Worm (Caenorhabditis elegans): Measurements from ENCODE around the gene vha-9.
A peak's percentile ranks its signal among the peaks of the same experiment; 100 is the strongest.

Gene vha-9

ce11 chrII:10350487-10350886 is 47.0 kb upstream of the vha-9 start, which contains the start of gene C07E3.9:
C07E3.9 (plus strand) TSS chrII:10350756.
- TF ChIP-seq bed-1 (GFP tag; IDR thresholded peaks at IDR 0.05) (no peak), ama-1 (optimal IDR thresholded peaks at IDR 0.05) (no peak), ama-1 (GFP tag; optimal IDR thresholded peaks at IDR 0.05) (no peak), dpff-1 (tag; optimal IDR thresholded peaks at IDR 0.05) (no peak), ceh-91 (GFP tag; IDR thresholded peaks at IDR 0.05) (no peak), athp-1 (tag; optimal IDR thresholded peaks at IDR 0.05) (no peak), F33H1.4 (GFP tag; IDR thresholded peaks at IDR 0.05) (no peak), unc-62 (GFP tag; optimal IDR thresholded peaks at IDR 0.05) (no peak), F37B4.10 (GFP tag; IDR thresholded peaks at IDR 0.05) (no peak), repo-1 (tag; optimal IDR thresholded peaks at IDR 0.05) (no peak), B0035.1 (tag; optimal IDR thresholded peaks at IDR 0.05) (no peak), F23B12.7 (tag; optimal IDR thresholded peaks at IDR 0.05; ENCODE audit: insufficient read depth) (no peak), Y53F4B.3 (GFP tag; IDR thresholded peaks at IDR 0.05) (no peak), F49E8.2 (tag; optimal IDR thresholded peaks at IDR 0.05; ENCODE audit: insufficient read depth) (no peak), ceh-40 (GFP tag; IDR thresholded peaks at IDR 0.05) (no peak), Y67H2A.10 (GFP tag; conservative IDR thresholded peaks at IDR 0.05) (no peak), egl-18 (GFP tag; IDR thresholded peaks at IDR 0.05) (no peak), rec-8 (tag; optimal IDR thresholded peaks at IDR 0.05) (no peak), sptf-2 (GFP tag; optimal IDR thresholded peaks at IDR 0.05) (no peak), lin-54 (GFP tag; optimal IDR thresholded peaks at IDR 0.05) (peak; percentile 79), ets-4 (GFP tag; optimal IDR thresholded peaks at IDR 0.05) (no peak), ztf-28 (GFP tag; IDR thresholded peaks at IDR 0.05) (no peak), C06A6.2 (GFP tag; conservative IDR thresholded peaks at IDR 0.05) (no peak), Y53G8AR.9 (GFP tag; conservative IDR thresholded peaks at IDR 0.05) (no peak), attf-3 (GFP tag; conservative IDR thresholded peaks at IDR 0.05) (peak; percentile 90), lin-35 (GFP tag; optimal IDR thresholded peaks at IDR 0.05) (peak in 1 of 3 experiments; percentile 58), nhr-120 (GFP tag; IDR thresholded peaks at IDR 0.05) (no peak), egl-44 (GFP tag; IDR thresholded peaks at IDR 0.05) (no peak), nfyb-1 (GFP tag; IDR thresholded peaks at IDR 0.05) (no peak), dpl-1 (GFP tag; optimal IDR thresholded peaks at IDR 0.05) (peak; percentile 66), Y79H2A.3 (GFP tag; conservative IDR thresholded peaks at IDR 0.05) (no peak), madf-10 (tag; optimal IDR thresholded peaks at IDR 0.05) (no peak), mxl-1 (tag; optimal IDR thresholded peaks at IDR 0.05) (no peak), efl-1 (GFP tag; optimal IDR thresholded peaks at IDR 0.05) (peak; percentile 53), attf-5 (GFP tag; optimal IDR thresholded peaks at IDR 0.05) (no peak), lag-1 (GFP tag; IDR thresholded peaks at IDR 0.05) (no peak), hrde-1 (tag; optimal IDR thresholded peaks at IDR 0.05; ENCODE audit: borderline replicate concordance) (no peak), pbrm-1 (GFP tag; IDR thresholded peaks at IDR 0.05) (no peak), tbx-9 (tag; optimal IDR thresholded peaks at IDR 0.05; ENCODE audit: borderline replicate concordance) (no peak), mes-4 (tag; optimal IDR thresholded peaks at IDR 0.05) (no peak), F10E7.11 (tag; optimal IDR thresholded peaks at IDR 0.05) (no peak)

ce11 chrII:10349915-10350314 is 46.4 kb upstream of the vha-9 start, which contains the start of gene stip-1:
stip-1 (minus strand) TSS chrII:10350012.
- no peak for TF ChIP-seq cebp-1 (GFP tag; IDR thresholded peaks at IDR 0.05)
- TF ChIP-seq cebp-1 (tag; optimal IDR thresholded peaks at IDR 0.05) = peak; percentile 48
- no peak for TF ChIP-seq nfya-1 (tag; optimal IDR thresholded peaks at IDR 0.05; ENCODE audit: borderline replicate concordance, insufficient read depth)
